Worm (Caenorhabditis elegans): ENCODE results near the gene sup-37.

The sup-37 gene

ce11 chrV:8773826-8774382 is 12.4 kb upstream of the sup-37 start, which contains the start of gene B0507.2 (continued):
- TF ChIP-seq nhr-77 (tag; optimal IDR thresholded peaks at IDR 0.05) (no peak), fkh-8 (tag; optimal IDR thresholded peaks at IDR 0.05) (no peak)

- no peak for TF ChIP-seq ets-5 (GFP tag; IDR thresholded peaks at IDR 0.05)
- no peak for TF ChIP-seq nhr-77 (tag; optimal IDR thresholded peaks at IDR 0.05)
- TF ChIP-seq nhr-12 (tag; optimal IDR thresholded peaks at IDR 0.05), result no peak
- TF ChIP-seq ceh-88 (GFP tag; IDR thresholded peaks at IDR 0.05), result no peak
- no peak for TF ChIP-seq nhr-85 (tag)
- TF ChIP-seq elt-3 (tag; optimal IDR thresholded peaks at IDR 0.05), result no peak
- TF ChIP-seq egl-13 (tag; optimal IDR thresholded peaks at IDR 0.05), result no peak
- TF ChIP-seq irx-1 (tag; optimal IDR thresholded peaks at IDR 0.05), result no peak
Measured at ce11 chrV:8776270-8776669, 10.1 kb upstream of the sup-37 start, which contains the start of gene B0507.1. B0507.1 (plus strand) TSS chrV:8776570.

ce11 chrV:8781164-8781563 is 5.2 kb upstream of the sup-37 start:
- TF ChIP-seq nhr-84 (tag; optimal IDR thresholded peaks at IDR 0.05) (no peak), vab-15 (tag; optimal IDR thresholded peaks at IDR 0.05) (no peak), dpl-1 (GFP tag; optimal IDR thresholded peaks at IDR 0.05) (no peak), efl-1 (optimal IDR thresholded peaks at IDR 0.05) (no peak), efl-1 (GFP tag; optimal IDR thresholded peaks at IDR 0.05 in 1 of 2) (peak in 1 of 2 experiments; percentile 34), nhr-20 (tag; optimal IDR thresholded peaks at IDR 0.05) (no peak), rnt-1 (tag; optimal IDR thresholded peaks at IDR 0.05) (no peak), blmp-1 (tag; optimal IDR thresholded peaks at IDR 0.05) (no peak), elt-2 (tag; optimal IDR thresholded peaks at IDR 0.05) (peak; percentile 17), mdl-1 (tag; optimal IDR thresholded peaks at IDR 0.05) (no peak), nhr-71 (tag; optimal IDR thresholded peaks at IDR 0.05) (no peak), nhr-19 (GFP tag; conservative IDR thresholded peaks at IDR 0.05) (no peak), xbp-1 (tag; optimal IDR thresholded peaks at IDR 0.05) (no peak), efl-3 (GFP tag; optimal IDR thresholded peaks at IDR 0.05) (no peak), zip-4 (GFP tag; optimal IDR thresholded peaks at IDR 0.05) (no peak), pqm-1 (tag; optimal IDR thresholded peaks at IDR 0.05) (peak; percentile 63), fkh-8 (tag; optimal IDR thresholded peaks at IDR 0.05) (no peak), ets-5 (GFP tag; IDR thresholded peaks at IDR 0.05) (no peak), nhr-28 (tag; optimal IDR thresholded peaks at IDR 0.05) (no peak), nhr-77 (tag; optimal IDR thresholded peaks at IDR 0.05) (no peak), aly-2 (tag; optimal IDR thresholded peaks at IDR 0.05) (no peak), lir-3 (tag; optimal IDR thresholded peaks at IDR 0.05; ENCODE audit: poor library complexity) (no peak), C34B4.2 (tag; optimal IDR thresholded peaks at IDR 0.05) (no peak), isw-1 (GFP tag; IDR thresholded peaks at IDR 0.05) (no peak), ceh-63 (GFP tag; optimal IDR thresholded peaks at IDR 0.05) (no peak), lin-14 (GFP tag; optimal IDR thresholded peaks at IDR 0.05) (peak; percentile 2), egl-13 (tag; optimal IDR thresholded peaks at IDR 0.05) (no peak), hpl-2 (GFP tag; optimal IDR thresholded peaks at IDR 0.05) (no peak)

- peak; percentile 1 for TF ChIP-seq nhr-20 (tag; optimal IDR thresholded peaks at IDR 0.05)
- TF ChIP-seq egl-27 (tag; optimal IDR thresholded peaks at IDR 0.05), result no peak
- TF ChIP-seq mep-1 (tag; optimal IDR thresholded peaks at IDR 0.05), result peak; percentile 39
- TF ChIP-seq lin-14 (GFP tag; optimal IDR thresholded peaks at IDR 0.05), result peak; percentile 13
Measured at ce11 chrV:8782112-8782511, 4.2 kb upstream of the sup-37 start.

- TF ChIP-seq ceh-88 (GFP tag; IDR thresholded peaks at IDR 0.05) (no peak), nhr-76 (tag; optimal IDR thresholded peaks at IDR 0.05) (no peak), nhr-77 (tag; optimal IDR thresholded peaks at IDR 0.05) (peak; percentile 4), sup-37 (GFP tag; optimal IDR thresholded peaks at IDR 0.05) (no peak), C04F5.9 (tag; optimal IDR thresholded peaks at IDR 0.05) (no peak)
Measured at ce11 chrV:8784485-8784884, 1.9 kb upstream of the sup-37 start.

Data from whole organism, L1 larva.